Worm (Caenorhabditis elegans): ENCODE data around the gene isw-1.

ce11 chrIII:6730185-6730850, 20.4 kb upstream of the isw-1 start, which contains the start of the genes Y102E9.5 and odr-4:
- TF ChIP-seq dpl-1 (GFP tag; optimal IDR thresholded peaks at IDR 0.05) (no peak), lsy-2 (tag; optimal IDR thresholded peaks at IDR 0.05) (no peak), hlh-4 (tag; optimal IDR thresholded peaks at IDR 0.05) (no peak), mef-2 (tag; optimal IDR thresholded peaks at IDR 0.05) (no peak), nhr-237 (tag; optimal IDR thresholded peaks at IDR 0.05) (no peak), egl-13 (tag; optimal IDR thresholded peaks at IDR 0.05) (no peak), snu-23 (GFP tag; optimal IDR thresholded peaks at IDR 0.05) (no peak)

All from whole organism, L1 larva.